Fruit fly (Drosophila melanogaster) whole organism, prepupa: ENCODE data around the gene CG33669.
A peak's percentile ranks its signal among the peaks of the same experiment; 100 is the strongest.
"Not testable (repeated sequence)": the region's sequence is repeated elsewhere in the genome, so short reads cannot be mapped to it uniquely, and the experiment has no call there.

ENCODE experiments used
- CG10669 ChIP-seq: fragments of 200-800 bp; sonication (Bioruptor generic); optimal IDR thresholded peaks from 3 replicates; lab custom pipeline; 2018; ENCODE audit warnings: missing biosample characterization, mild to moderate bottlenecking, missing genetic modification characterization, moderate library complexity
- CG11294 ChIP-seq: fragments of 200-800 bp; sonication (Bioruptor generic); IDR thresholded peaks from 2 replicates; pipeline ENCODE4 v1.3.6; 2022; ENCODE audit warnings: missing biosample characterization, missing genetic modification characterization
- CG11762 ChIP-seq: fragments of 200-800 bp; sonication (Bioruptor generic); optimal IDR thresholded peaks from 3 replicates; lab custom pipeline; 2016; ENCODE audit warnings: missing biosample characterization, missing genetic modification characterization; ENCODE audit not compliant: insufficient read depth
- CG11902 ChIP-seq: fragments of 200-800 bp; sonication (Bioruptor generic); optimal IDR thresholded peaks from 3 replicates; lab custom pipeline; 2016; ENCODE audit warnings: missing biosample characterization, missing genetic modification characterization
- CG15336 ChIP-seq: fragments of 200-800 bp; sonication (Bioruptor generic); IDR thresholded peaks from 2 replicates; pipeline ENCODE4 v1.3.6; 2022; ENCODE audit warnings: missing biosample characterization, missing genetic modification characterization
- CG1621 ChIP-seq: fragments of 200-800 bp; sonication (Bioruptor generic); optimal IDR thresholded peaks from 3 replicates; lab custom pipeline; 2018; ENCODE audit warnings: missing biosample characterization, mild to moderate bottlenecking, missing genetic modification characterization
- CG16779 ChIP-seq: fragments of 200-800 bp; sonication (Bioruptor generic); optimal IDR thresholded peaks from 3 replicates; lab custom pipeline; 2017; ENCODE audit warnings: missing biosample characterization, mild to moderate bottlenecking, missing genetic modification characterization
- CG3032 ChIP-seq: fragments of 200-800 bp; optimal IDR thresholded peaks from 2 replicates; lab custom pipeline; 2019; ENCODE audit warnings: missing biosample characterization, mild to moderate bottlenecking, missing genetic modification characterization, moderate library complexity
- CG32006 ChIP-seq: fragments of 200-800 bp; sonication (Bioruptor generic); optimal IDR thresholded peaks from 3 replicates; lab custom pipeline; 2017; ENCODE audit warnings: missing biosample characterization, mild to moderate bottlenecking, missing genetic modification characterization
- CG34406 ChIP-seq: fragments of 200-800 bp; sonication (Bioruptor generic); optimal IDR thresholded peaks from 3 replicates; lab custom pipeline; 2016; ENCODE audit warnings: missing biosample characterization, missing genetic modification characterization
- CG3919 ChIP-seq: fragments of 200-800 bp; sonication (Bioruptor generic); optimal IDR thresholded peaks from 3 replicates; lab custom pipeline; 2016; ENCODE audit warnings: missing biosample characterization, missing genetic modification characterization
- CG6163 ChIP-seq: fragments of 200-800 bp; sonication (Bioruptor generic); IDR thresholded peaks from 3 replicates; pipeline ENCODE4 v1.3.6; 2022; ENCODE audit warnings: missing biosample characterization, missing genetic modification characterization
- CG6792 ChIP-seq: fragments of 200-800 bp; sonication (Bioruptor generic); optimal IDR thresholded peaks from 3 replicates; lab custom pipeline; 2016; ENCODE audit warnings: missing biosample characterization, missing genetic modification characterization
- CG6808 ChIP-seq: fragments of 200-800 bp; sonication (Bioruptor generic); optimal IDR thresholded peaks from 3 replicates; lab custom pipeline; 2017; ENCODE audit warnings: missing biosample characterization, missing genetic modification characterization, mild to moderate bottlenecking, moderate library complexity, missing genetic modification reagents
- CG6854 ChIP-seq: fragments of 200-800 bp; sonication (Bioruptor generic); optimal IDR thresholded peaks from 2 replicates; lab custom pipeline; 2017; ENCODE audit warnings: missing biosample characterization, mild to moderate bottlenecking, missing genetic modification characterization
- CG8119 ChIP-seq: fragments of 200-800 bp; sonication (Bioruptor generic); IDR thresholded peaks from 3 replicates; pipeline ENCODE4 v1.3.6; 2022; ENCODE audit warnings: missing biosample characterization, missing genetic modification characterization
- CG8319 ChIP-seq: fragments of 200-800 bp; sonication (Bioruptor generic); optimal IDR thresholded peaks from 3 replicates; lab custom pipeline; 2016; ENCODE audit warnings: missing biosample characterization, missing genetic modification characterization
- CG8632 ChIP-seq: fragments of 200-800 bp; sonication (Bioruptor generic); optimal IDR thresholded peaks from 3 replicates; lab custom pipeline; 2016; ENCODE audit warnings: missing biosample characterization, missing genetic modification characterization
- Eip78C ChIP-seq: fragments of 200-800 bp; sonication (Bioruptor generic); peaks from one replicate; lab custom pipeline; 2016; ENCODE audit warnings: missing biosample characterization, missing genetic modification characterization
- Eip93F ChIP-seq: fragments of 200-800 bp; sonication (Bioruptor generic); optimal IDR thresholded peaks from 2 replicates; lab custom pipeline; 2016; ENCODE audit warnings: missing biosample characterization, mild to moderate bottlenecking, missing genetic modification characterization
- Ets21C ChIP-seq: fragments of 200-800 bp; sonication (Bioruptor generic); optimal IDR thresholded peaks from 3 replicates; lab custom pipeline; 2016; ENCODE audit warnings: missing biosample characterization, missing genetic modification characterization
- Ets96B ChIP-seq: fragments of 200-800 bp; optimal IDR thresholded peaks from 2 replicates; lab custom pipeline; 2019; ENCODE audit warnings: missing biosample characterization, mild to moderate bottlenecking, missing genetic modification characterization, moderate library complexity
- Gug ChIP-seq: fragments of 200-800 bp; sonication (Bioruptor generic); IDR thresholded peaks from 2 replicates; pipeline ENCODE4 v1.3.6; 2022; ENCODE audit warnings: missing biosample characterization, missing genetic modification characterization
- Hr38 ChIP-seq: sonication (Bioruptor generic); optimal IDR thresholded peaks from 2 replicates; lab custom pipeline; 2016; ENCODE audit warnings: missing biosample characterization, missing genetic modification characterization
- Hr39 ChIP-seq: fragments of 200-800 bp; sonication (Bioruptor generic); optimal IDR thresholded peaks from 2 replicates; lab custom pipeline; 2016; ENCODE audit warnings: missing biosample characterization, missing genetic modification characterization
- OdsH ChIP-seq: fragments of 200-800 bp; sonication (Bioruptor generic); optimal IDR thresholded peaks from 3 replicates; lab custom pipeline; 2016; ENCODE audit warnings: missing biosample characterization, missing genetic modification characterization
- Smox ChIP-seq: fragments of 200-800 bp; sonication (Bioruptor generic); optimal IDR thresholded peaks from 3 replicates; lab custom pipeline; 2016; ENCODE audit warnings: missing biosample characterization, missing genetic modification characterization
- Sox102F ChIP-seq: fragments of 200-800 bp; sonication (Bioruptor generic); optimal IDR thresholded peaks from 2 replicates; lab custom pipeline; 2016; ENCODE audit warnings: missing biosample characterization, mild to moderate bottlenecking, missing genetic modification characterization
- achi ChIP-seq: fragments of 200-800 bp; sonication (Bioruptor generic); optimal IDR thresholded peaks from 3 replicates; lab custom pipeline; 2016; ENCODE audit warnings: missing biosample characterization, missing genetic modification characterization
- dac ChIP-seq: fragments of 200-800 bp; sonication (Bioruptor generic); optimal IDR thresholded peaks from 2 replicates; lab custom pipeline; 2017; ENCODE audit warnings: missing biosample characterization, mild to moderate bottlenecking, missing genetic modification characterization
- eg ChIP-seq: fragments of 200-800 bp; sonication (Bioruptor generic); IDR thresholded peaks from 3 replicates; pipeline ENCODE4 v1.3.6; 2022; ENCODE audit warnings: missing biosample characterization, missing genetic modification characterization
- esn ChIP-seq: fragments of 200-800 bp; sonication (Bioruptor generic); optimal IDR thresholded peaks from 2 replicates; lab custom pipeline; 2016; ENCODE audit warnings: missing biosample characterization, mild to moderate bottlenecking, missing genetic modification characterization, moderate library complexity
- fd59A ChIP-seq: fragments of 200-800 bp; sonication (Bioruptor generic); optimal IDR thresholded peaks from 2 replicates; lab custom pipeline; 2017; ENCODE audit warnings: missing biosample characterization, mild to moderate bottlenecking, missing genetic modification characterization, missing genetic modification reagents
- fkh ChIP-seq: fragments of 200-800 bp; sonication (Bioruptor generic); optimal IDR thresholded peaks from 3 replicates; lab custom pipeline; 2017; ENCODE audit warnings: missing biosample characterization, mild to moderate bottlenecking, missing genetic modification characterization, moderate library complexity
- lz ChIP-seq: fragments of 200-800 bp; sonication (Bioruptor generic); optimal IDR thresholded peaks from 3 replicates; lab custom pipeline; 2016; ENCODE audit warnings: missing biosample characterization, missing genetic modification characterization
- net ChIP-seq: fragments of 200-800 bp; sonication (Bioruptor generic); optimal IDR thresholded peaks from 3 replicates; lab custom pipeline; 2016; ENCODE audit warnings: missing biosample characterization, missing genetic modification characterization
- pdm3 ChIP-seq: fragments of 200-800 bp; sonication (Bioruptor generic); optimal IDR thresholded peaks from 3 replicates; lab custom pipeline; 2016; ENCODE audit warnings: missing biosample characterization, missing genetic modification characterization
- salr ChIP-seq, 2 experiments: fragments of 200-800 bp; sonication (Bioruptor generic); optimal IDR thresholded peaks; 3 replicates each; lab custom pipeline; 2016 to 2018; ENCODE audit warnings: missing biosample characterization in 2 of 2, missing genetic modification characterization in 2 of 2, mild to moderate bottlenecking in 1 of 2
- svp ChIP-seq: fragments of 200-800 bp; sonication (Bioruptor generic); peaks from one replicate; lab custom pipeline; 2016; ENCODE audit warnings: missing biosample characterization, missing genetic modification characterization
- topi ChIP-seq: fragments of 200-800 bp; sonication (Bioruptor generic); optimal IDR thresholded peaks from 3 replicates; lab custom pipeline; 2016; ENCODE audit warnings: missing biosample characterization, missing genetic modification characterization

The CG33669 gene

DNA sequence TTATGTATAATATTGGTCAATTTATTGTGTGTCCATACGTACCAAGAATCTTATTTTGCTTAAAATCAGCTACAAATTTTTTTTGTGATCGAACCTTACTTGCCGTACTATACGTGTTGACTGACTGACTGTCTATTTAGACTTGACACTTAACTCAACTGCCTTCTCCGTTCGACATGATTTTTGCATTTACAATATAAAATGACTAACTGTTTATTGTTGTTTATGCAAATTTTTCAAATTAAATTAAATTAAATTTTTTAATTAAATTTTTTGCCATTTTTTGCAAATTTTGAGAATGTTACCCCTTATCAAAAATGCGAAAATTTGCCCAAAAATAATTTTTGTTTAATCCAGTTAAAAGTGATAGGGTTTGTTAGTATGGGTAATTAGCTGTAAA is at the start of gene CG33669:
Gene CG33669, minus strand, starts transcription at position 101 of the 400 bp plus-strand sequence.
- not testable (repeated sequence) for TF ChIP-seq Ets21C; CG10669 (GFP tag; lab: Kevin White, UChicago); CG34406
- TF ChIP-seq, all 60 proteins: peak for 0; not testable (repeated sequence) for 60

DNA sequence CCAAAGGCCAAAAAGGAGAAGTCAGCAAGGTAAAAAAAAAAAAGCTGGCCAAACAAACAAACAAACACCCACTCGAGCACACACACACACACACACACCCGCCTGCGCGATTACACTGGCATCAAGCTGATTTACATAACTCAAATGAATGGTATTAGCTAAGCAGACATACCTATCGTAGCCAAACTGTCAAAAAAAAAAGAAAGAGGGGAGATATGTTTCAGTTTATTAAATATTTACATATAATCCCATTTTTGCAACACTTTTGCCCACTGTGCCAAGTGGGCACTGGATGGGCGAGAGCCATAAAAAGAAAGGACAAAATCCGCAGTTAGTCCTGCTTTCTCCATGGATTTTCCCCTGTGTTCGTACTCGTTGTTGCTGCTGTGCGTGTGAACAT is 39.6 kb upstream of the CG33669 start:
- no peak for TF ChIP-seq CG11902 (GFP tag; lab: Kevin White, UChicago)
- TF ChIP-seq fd59A (GFP tag; lab: Kevin White, UChicago) = no peak
- no peak for TF ChIP-seq CG8119 (GFP tag; lab: Robert Waterston, UW)
- no peak for TF ChIP-seq net (GFP tag; lab: Kevin White, UChicago)
- TF ChIP-seq CG10669 (GFP tag; lab: Kevin White, UChicago) = peak; percentile 27
- peak; percentile 5 for TF ChIP-seq CG32006 (GFP tag; lab: Kevin White, UChicago)
- TF ChIP-seq Eip78C (GFP tag; lab: Kevin White, UChicago) = peak; percentile 55
- TF ChIP-seq svp = peak; percentile 7
- TF ChIP-seq CG6163 = peak; percentile 55; the same call in 2 of the 3 replicates
- TF ChIP-seq Smox (GFP tag; lab: Kevin White, UChicago) = no peak
- no peak for TF ChIP-seq CG1621
- TF ChIP-seq CG34406 = no peak
- no peak for TF ChIP-seq CG3032 (tag; lab: Kevin White, UChicago)
- TF ChIP-seq CG16779 (tag; lab: Kevin White, UChicago) = no peak
- TF ChIP-seq CG6854 = no peak
- TF ChIP-seq salr (GFP tag; optimal IDR thresholded peaks at IDR 0.05; lab: Kevin White, UChicago) = no peak
- no peak for TF ChIP-seq CG6792 (GFP tag; lab: Kevin White, UChicago)
- no peak for TF ChIP-seq dac (GFP tag; lab: Kevin White, UChicago)
- TF ChIP-seq achi (GFP tag; lab: Kevin White, UChicago) = peak; percentile 22
- no peak for TF ChIP-seq fkh (GFP tag; lab: Kevin White, UChicago)
- peak; percentile 15 for TF ChIP-seq Sox102F
- TF ChIP-seq CG6808 = peak; percentile 6
- TF ChIP-seq CG3919 (GFP tag; lab: Kevin White, UChicago) = peak; percentile 8
- no peak for TF ChIP-seq Hr39 (GFP tag; lab: Kevin White, UChicago)
- no peak for TF ChIP-seq topi (GFP tag; lab: Kevin White, UChicago)
- 0 out of 2 replicates have a peak, but pooled peaks have one; percentile 11 for TF ChIP-seq CG15336 (GFP tag; lab: Robert Waterston, UW)
- TF ChIP-seq eg (GFP tag; lab: Robert Waterston, UW) = peak; percentile 42; the same call in 2 of the 3 replicates
- no peak for TF ChIP-seq Hr38
- TF ChIP-seq pdm3 = peak; percentile 8
- no peak for TF ChIP-seq CG8319 (GFP tag; lab: Kevin White, UChicago)
- no peak for TF ChIP-seq lz (GFP tag; lab: Kevin White, UChicago)
- peak; percentile 9 for TF ChIP-seq Ets96B (tag; lab: Kevin White, UChicago)
- TF ChIP-seq OdsH (GFP tag; lab: Kevin White, UChicago) = peak; percentile 3
- no peak for TF ChIP-seq esn (GFP tag; lab: Kevin White, UChicago)
- TF ChIP-seq CG8632 (GFP tag; lab: Kevin White, UChicago) = no peak
- 0 out of 2 replicates have a peak, but pooled peaks have one; percentile 14 for TF ChIP-seq CG11294 (GFP tag; lab: Robert Waterston, UW)
- no peak for TF ChIP-seq Eip93F (GFP tag; lab: Kevin White, UChicago)
- no peak for TF ChIP-seq CG11762 (GFP tag; lab: Kevin White, UChicago)

DNA sequence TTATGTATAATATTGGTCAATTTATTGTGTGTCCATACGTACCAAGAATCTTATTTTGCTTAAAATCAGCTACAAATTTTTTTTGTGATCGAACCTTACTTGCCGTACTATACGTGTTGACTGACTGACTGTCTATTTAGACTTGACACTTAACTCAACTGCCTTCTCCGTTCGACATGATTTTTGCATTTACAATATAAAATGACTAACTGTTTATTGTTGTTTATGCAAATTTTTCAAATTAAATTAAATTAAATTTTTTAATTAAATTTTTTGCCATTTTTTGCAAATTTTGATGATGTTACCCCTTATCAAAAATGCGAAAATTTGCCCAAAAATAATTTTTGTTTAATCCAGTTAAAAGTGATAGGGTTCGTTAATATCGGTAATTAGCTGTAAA is 19.4 kb upstream of the CG33669 start, which contains the start of gene CG33668:
Gene CG33668, minus strand, starts transcription at position 101 of the 400 bp plus-strand sequence.
- not testable (repeated sequence) for TF ChIP-seq Gug; CG34406; Eip78C (GFP tag; lab: Kevin White, UChicago)
